Fruit fly (Drosophila melanogaster) whole organism, embryonic: ENCODE results near the gene Ir75b.

ENCODE experiments used
- Ada2b ChIP-seq: fragments of 200-800 bp; sonication (Bioruptor generic); IDR thresholded peaks from 2 replicates; pipeline ENCODE4 v1.3.6; 2022; ENCODE audit warnings: missing biosample characterization, missing genetic modification characterization
- CG10267 ChIP-seq: fragments of 200-800 bp; sonication (Bioruptor generic); optimal IDR thresholded peaks from 2 replicates; lab custom pipeline; 2018; ENCODE audit warnings: missing biosample characterization, mild to moderate bottlenecking, missing genetic modification characterization, moderate library complexity
- CG10366 ChIP-seq: fragments of 200-800 bp; sonication (Bioruptor generic); IDR thresholded peaks from 2 replicates; pipeline ENCODE4 v1.3.6; 2022; ENCODE audit warnings: missing biosample characterization, missing genetic modification characterization
- CG10462 ChIP-seq: fragments of 200-800 bp; sonication (Bioruptor generic); optimal IDR thresholded peaks from 2 replicates; lab custom pipeline; 2016; ENCODE audit warnings: missing biosample characterization, missing genetic modification characterization
- CG10654 ChIP-seq: fragments of 200-800 bp; sonication (Bioruptor generic); optimal IDR thresholded peaks from 2 replicates; lab custom pipeline; 2016; ENCODE audit warnings: missing biosample characterization, missing genetic modification characterization
- CG12155 ChIP-seq: fragments of 200-800 bp; sonication (Bioruptor generic); optimal IDR thresholded peaks from 3 replicates; lab custom pipeline; 2016; ENCODE audit warnings: missing biosample characterization, missing genetic modification characterization
- CG1233 ChIP-seq: fragments of 200-800 bp; sonication (Bioruptor generic); optimal IDR thresholded peaks from 4 replicates; lab custom pipeline; 2018; ENCODE audit warnings: missing biosample characterization, mild to moderate bottlenecking, missing genetic modification characterization
- CG12744 ChIP-seq: fragments of 200-800 bp; sonication (Bioruptor generic); optimal IDR thresholded peaks from 2 replicates; lab custom pipeline; 2016; ENCODE audit warnings: missing biosample characterization, missing genetic modification characterization
- CG14710 ChIP-seq: fragments of 200-800 bp; sonication (Bioruptor generic); optimal IDR thresholded peaks from 3 replicates; lab custom pipeline; 2019; ENCODE audit warnings: missing biosample characterization, mild to moderate bottlenecking, missing genetic modification characterization, moderate library complexity
- CG1529 ChIP-seq: fragments of 200-800 bp; sonication (Bioruptor generic); optimal IDR thresholded peaks from 3 replicates; lab custom pipeline; 2018; ENCODE audit warnings: missing biosample characterization, missing genetic modification characterization
- CG1647 ChIP-seq: fragments of 200-800 bp; sonication (Bioruptor generic); optimal IDR thresholded peaks from 3 replicates; lab custom pipeline; 2016; ENCODE audit warnings: missing biosample characterization, missing genetic modification characterization
- CG17186 ChIP-seq: fragments of 200-800 bp; sonication (Bioruptor generic); optimal IDR thresholded peaks from 3 replicates; lab custom pipeline; 2017; ENCODE audit warnings: missing biosample characterization, missing genetic modification reagents, missing genetic modification characterization
- CG17328 ChIP-seq: fragments of 200-800 bp; sonication (Bioruptor generic); IDR thresholded peaks from 2 replicates; pipeline ENCODE4 v1.3.6; 2022; ENCODE audit warnings: missing biosample characterization, missing genetic modification characterization
- CG17912 ChIP-seq: fragments of 200-800 bp; sonication (Bioruptor generic); optimal IDR thresholded peaks from 2 replicates; lab custom pipeline; 2018; ENCODE audit warnings: missing biosample characterization, mild to moderate bottlenecking, missing genetic modification characterization
- CG30020 ChIP-seq: fragments of 200-800 bp; optimal IDR thresholded peaks from 2 replicates; lab custom pipeline; 2019; ENCODE audit warnings: missing biosample characterization, mild to moderate bottlenecking, missing genetic modification characterization, moderate library complexity
- CG34224 ChIP-seq: fragments of 200-800 bp; sonication (Bioruptor generic); IDR thresholded peaks from 3 replicates; pipeline ENCODE4 v1.3.6; 2022; ENCODE audit warnings: missing biosample characterization, missing genetic modification characterization; ENCODE audit not compliant: partially characterized antibody
- CG4730 ChIP-seq: fragments of 200-800 bp; sonication (Bioruptor generic); IDR thresholded peaks from 2 replicates; pipeline ENCODE4 v1.3.6; 2022; ENCODE audit warnings: missing biosample characterization, missing genetic modification characterization
- CG4820 ChIP-seq: fragments of 200-800 bp; sonication (Bioruptor generic); optimal IDR thresholded peaks from 3 replicates; lab custom pipeline; 2016; ENCODE audit warnings: missing biosample characterization, missing genetic modification characterization
- CG6272 ChIP-seq: fragments of 200-800 bp; sonication (Bioruptor generic); IDR thresholded peaks from 2 replicates; pipeline ENCODE4 v1.3.6; 2022; ENCODE audit warnings: missing biosample characterization, missing genetic modification characterization
- CG7786 ChIP-seq: fragments of 200-800 bp; sonication (Bioruptor generic); optimal IDR thresholded peaks from 2 replicates; lab custom pipeline; 2016; ENCODE audit warnings: missing biosample characterization, missing genetic modification characterization
- CG9727 ChIP-seq: fragments of 200-800 bp; sonication (Bioruptor generic); optimal IDR thresholded peaks from 3 replicates; lab custom pipeline; 2017; ENCODE audit warnings: missing biosample characterization, mild to moderate bottlenecking, missing genetic modification characterization
- CG9932 ChIP-seq: fragments of 200-800 bp; sonication (Bioruptor generic); IDR thresholded peaks from 2 replicates; pipeline ENCODE4 v1.3.6; 2022; ENCODE audit warnings: missing biosample characterization, missing genetic modification characterization
- CoRest ChIP-seq: fragments of 200-800 bp; sonication (Bioruptor generic); optimal IDR thresholded peaks from 3 replicates; lab custom pipeline; 2018; ENCODE audit warnings: missing biosample characterization, mild to moderate bottlenecking, missing genetic modification characterization, moderate library complexity
- D ChIP-seq, 2 experiments: fragments of 200-800 bp in 1 of 2; fragments of >200 bp in 1 of 2; sonication (Bioruptor generic) in 1 of 2; optimal IDR thresholded peaks; 2 replicates in 1 of 2; 3 replicates in 1 of 2; lab custom pipeline; 2017; ENCODE audit warnings: mild to moderate bottlenecking in 1 of 2, missing biosample characterization in 1 of 2, missing genetic modification characterization in 1 of 2, missing genetic modification reagents in 1 of 2
- Dp ChIP-seq: fragments of 200-800 bp; sonication (Bioruptor generic); optimal IDR thresholded peaks from 2 replicates; lab custom pipeline; 2018; ENCODE audit warnings: missing biosample characterization, mild to moderate bottlenecking, missing genetic modification characterization, moderate library complexity
- Dref ChIP-seq: fragments of 200-800 bp; sonication (Bioruptor generic); IDR thresholded peaks from 2 replicates; pipeline ENCODE4 v1.3.6; 2022; ENCODE audit warnings: missing biosample characterization, missing genetic modification characterization
- ERR ChIP-seq: fragments of 200-800 bp; sonication (Bioruptor generic); optimal IDR thresholded peaks from 2 replicates; lab custom pipeline; 2016; ENCODE audit warnings: missing biosample characterization, missing genetic modification characterization
- HHEX ChIP-seq: fragments of 200-800 bp; sonication (Bioruptor generic); optimal IDR thresholded peaks from 3 replicates; lab custom pipeline; 2017; ENCODE audit warnings: missing biosample characterization, mild to moderate bottlenecking, missing genetic modification characterization, missing genetic modification reagents
- Hsf ChIP-seq: fragments of 200-800 bp; sonication (Bioruptor generic); optimal IDR thresholded peaks from 3 replicates; lab custom pipeline; 2016; ENCODE audit warnings: missing biosample characterization, missing genetic modification characterization
- MESR4 ChIP-seq: fragments of 200-800 bp; sonication (Bioruptor generic); optimal IDR thresholded peaks from 2 replicates; lab custom pipeline; 2018; ENCODE audit warnings: missing biosample characterization, mild to moderate bottlenecking, missing genetic modification characterization, moderate library complexity
- Med ChIP-seq: fragments of 200-800 bp; sonication (Bioruptor generic); peaks from one replicate; lab custom pipeline; 2016; ENCODE audit warnings: missing biosample characterization, missing genetic modification characterization, mild to moderate bottlenecking, inconsistent platforms, moderate library complexity
- Pdp1 ChIP-seq, 2 experiments: fragments of 200-800 bp; sonication (Bioruptor generic); optimal IDR thresholded peaks; 3 replicates each; lab custom pipeline; 2016; ENCODE audit warnings: missing biosample characterization in 2 of 2, missing genetic modification characterization in 2 of 2, mild to moderate bottlenecking in 1 of 2, moderate library complexity in 1 of 2
- Rfx ChIP-seq: fragments of 200-800 bp; sonication (Bioruptor generic); IDR thresholded peaks from 2 replicates; pipeline ENCODE4 v1.3.6; 2022; ENCODE audit warnings: missing biosample characterization, missing genetic modification characterization
- disco-r ChIP-seq: fragments of 200-800 bp; sonication (Bioruptor generic); optimal IDR thresholded peaks from 2 replicates; lab custom pipeline; 2016; ENCODE audit warnings: missing biosample characterization, missing genetic modification characterization
- dm ChIP-seq: fragments of 200-800 bp; sonication (Bioruptor generic); optimal IDR thresholded peaks from 3 replicates; lab custom pipeline; 2016; ENCODE audit warnings: missing biosample characterization, missing genetic modification characterization
- dpn ChIP-seq, 2 experiments: fragments of 200-800 bp; sonication (Bioruptor generic); optimal IDR thresholded peaks; 3 replicates each; lab custom pipeline; 2016; ENCODE audit warnings: missing biosample characterization in 2 of 2, missing genetic modification characterization in 2 of 2
- ems ChIP-seq: fragments of 200-800 bp; sonication (Bioruptor generic); optimal IDR thresholded peaks from 3 replicates; lab custom pipeline; 2016; ENCODE audit warnings: missing biosample characterization, missing genetic modification characterization
- lab ChIP-seq: fragments of 200-800 bp; sonication (Bioruptor generic); optimal IDR thresholded peaks from 3 replicates; lab custom pipeline; 2017; ENCODE audit warnings: missing biosample characterization, missing genetic modification characterization, mild to moderate bottlenecking, moderate library complexity, missing genetic modification reagents
- lilli ChIP-seq: fragments of 200-800 bp; sonication (Bioruptor generic); optimal IDR thresholded peaks from 3 replicates; lab custom pipeline; 2016; ENCODE audit warnings: missing biosample characterization, missing genetic modification characterization
- mam ChIP-seq: fragments of 200-800 bp; sonication (Bioruptor generic); optimal IDR thresholded peaks from 3 replicates; lab custom pipeline; 2016; ENCODE audit warnings: missing biosample characterization, missing genetic modification characterization
- nau ChIP-seq: fragments of 200-800 bp; sonication (Bioruptor generic); optimal IDR thresholded peaks from 3 replicates; lab custom pipeline; 2017; ENCODE audit warnings: missing biosample characterization, mild to moderate bottlenecking, missing genetic modification characterization, missing genetic modification reagents
- nom ChIP-seq: fragments of 200-800 bp; sonication (Bioruptor generic); optimal IDR thresholded peaks from 2 replicates; lab custom pipeline; 2017; ENCODE audit warnings: missing biosample characterization, missing genetic modification characterization, mild to moderate bottlenecking, moderate library complexity, missing genetic modification reagents
- org-1 ChIP-seq: fragments of 200-800 bp; sonication (Bioruptor generic); optimal IDR thresholded peaks from 2 replicates; lab custom pipeline; 2017; ENCODE audit warnings: missing biosample characterization, missing genetic modification characterization
- ranshi ChIP-seq: fragments of 200-800 bp; sonication (Bioruptor generic); IDR thresholded peaks from 2 replicates; pipeline ENCODE4 v1.3.6; 2022; ENCODE audit warnings: missing biosample characterization, missing genetic modification characterization
- repo ChIP-seq: fragments of 200-800 bp; sonication (Bioruptor generic); optimal IDR thresholded peaks from 2 replicates; lab custom pipeline; 2016; ENCODE audit warnings: missing biosample characterization, missing genetic modification characterization
- sens-2 ChIP-seq: fragments of 200-800 bp; sonication (Bioruptor generic); IDR thresholded peaks from 2 replicates; pipeline ENCODE4 v1.3.6; 2022; ENCODE audit warnings: missing biosample characterization, missing genetic modification characterization
- slbo ChIP-seq: fragments of 200-800 bp; sonication (Bioruptor generic); IDR thresholded peaks from 2 replicates; pipeline ENCODE4 v1.3.6; 2022; ENCODE audit warnings: missing biosample characterization, missing genetic modification characterization
- tup ChIP-seq: fragments of 200-800 bp; sonication (Bioruptor generic); optimal IDR thresholded peaks from 2 replicates; lab custom pipeline; 2016; ENCODE audit warnings: missing biosample characterization, mild to moderate bottlenecking, missing genetic modification characterization, moderate library complexity
- tx ChIP-seq: fragments of 200-800 bp; sonication (Bioruptor generic); optimal IDR thresholded peaks from 2 replicates; lab custom pipeline; 2016; ENCODE audit warnings: missing biosample characterization, missing genetic modification characterization
- unpg ChIP-seq: fragments of 200-800 bp; sonication (Bioruptor generic); optimal IDR thresholded peaks from 3 replicates; lab custom pipeline; 2018; ENCODE audit warnings: missing biosample characterization, mild to moderate bottlenecking, missing genetic modification characterization, moderate library complexity

The Ir75b gene

dm6 chr3L:17802107-17802506 is 17.9 kb downstream of the Ir75b start, which contains the start of gene NUCB1 (continued):
- TF ChIP-seq CG10366 (GFP tag; lab: Robert Waterston, UW) (peak; percentile 12; the same call in 1 of the 2 replicates), CG17328 (GFP tag; lab: Robert Waterston, UW) (peak; percentile 37; the same call in 1 of the 2 replicates), Rfx (GFP tag; lab: Robert Waterston, UW) (peak; percentile 68), CG1233 (GFP tag; lab: Kevin White, UChicago) (peak; percentile 8), nom (no peak), CG6272 (GFP tag; lab: Robert Waterston, UW) (no peak), CG9727 (GFP tag; lab: Kevin White, UChicago) (peak; percentile 2), mam (GFP tag; lab: Kevin White, UChicago) (peak; percentile 64), dm (GFP tag; lab: Kevin White, UChicago) (peak; percentile 54), lilli (GFP tag; lab: Kevin White, UChicago) (peak; percentile 56), CG4730 (GFP tag; lab: Robert Waterston, UW) (no peak), tup (GFP tag; lab: Kevin White, UChicago) (peak; percentile 27), CG34224 (GFP tag; lab: Robert Waterston, UW) (peak; percentile 21; the same call in 1 of the 3 replicates), ERR (GFP tag; lab: Kevin White, UChicago) (peak; percentile 34), ems (peak; percentile 30), Pdp1 (GFP tag; optimal IDR thresholded peaks at IDR 0.05; lab: Kevin White, UChicago) (no peak), CG14710 (tag; lab: Kevin White, UChicago) (peak; percentile 60), CG1647 (GFP tag; lab: Kevin White, UChicago) (peak; percentile 31), org-1 (GFP tag; lab: Kevin White, UChicago) (no peak), Dp (GFP tag; lab: Kevin White, UChicago) (peak; percentile 45), Med (GFP tag; lab: Kevin White, UChicago) (peak; percentile 94), tx (peak; percentile 15), D (optimal IDR thresholded peaks at IDR 0.05; lab: Kevin White, UChicago) (peak; percentile 11), D (GFP tag; optimal IDR thresholded peaks at IDR 0.05; lab: Kevin White, UChicago) (no peak), CG17186 (GFP tag; lab: Kevin White, UChicago) (peak; percentile 79), disco-r (GFP tag; lab: Kevin White, UChicago) (peak; percentile 26), sens-2 (GFP tag; lab: Robert Waterston, UW) (no peak), lab (no peak), CG10654 (GFP tag; lab: Kevin White, UChicago) (peak; percentile 15), dpn (GFP tag; optimal IDR thresholded peaks at IDR 0.05; lab: Kevin White, UChicago) (peak; percentile 47 to 64), CG1529 (no peak), CG4820 (GFP tag; lab: Kevin White, UChicago) (peak; percentile 7), CoRest (tag; lab: Kevin White, UChicago) (peak; percentile 47), CG17912 (GFP tag; lab: Kevin White, UChicago) (peak; percentile 63), CG12744 (GFP tag; lab: Kevin White, UChicago) (peak; percentile 47), Dref (GFP tag; lab: Robert Waterston, UW) (peak; percentile 38), unpg (no peak), Ada2b (GFP tag; lab: Robert Waterston, UW) (no peak), CG9932 (GFP tag; lab: Robert Waterston, UW) (peak; percentile 68), CG7786 (GFP tag; lab: Kevin White, UChicago) (peak; percentile 7), CG12155 (peak; percentile 11), HHEX (peak; percentile 48), nau (GFP tag; lab: Kevin White, UChicago) (no peak), repo (GFP tag; lab: Kevin White, UChicago) (peak; percentile 2), MESR4 (peak; percentile 93), CG30020 (peak; percentile 29), Hsf (GFP tag; lab: Kevin White, UChicago) (peak; percentile 37), CG10462 (no peak), slbo (GFP tag; lab: Robert Waterston, UW) (peak; percentile 58), CG10267 (tag; lab: Kevin White, UChicago) (peak; percentile 95), ranshi (GFP tag; lab: Robert Waterston, UW) (0 out of 2 replicates have a peak, but pooled peaks have one; percentile 14)
